Worm (Caenorhabditis elegans) whole organism, early embryonic: Measurements from ENCODE around the gene C23G10.7.

Experiments
- F13C5.2 ChIP-seq: sonication (generic microtip); optimal IDR thresholded peaks from 2 replicates; lab custom pipeline; 2017; ENCODE audit warnings: mild to moderate bottlenecking, missing genetic modification characterization, inconsistent platforms, missing compliant biosample characterization
- ama-1 ChIP-seq: fragments of 150-350 bp; optimal IDR thresholded peaks from 2 replicates; lab custom pipeline; 2014
- ceh-36 ChIP-seq: sonication (generic microtip); optimal IDR thresholded peaks from 2 replicates; lab custom pipeline; 2016; ENCODE audit warnings: missing genetic modification characterization, inconsistent platforms, missing compliant biosample characterization
- flt-1 ChIP-seq: fragments of 200-800 bp; sonication (Bioruptor generic); IDR thresholded peaks from 2 replicates; pipeline ENCODE4 v1.3.6; 2022; ENCODE audit warnings: missing genetic modification characterization, missing compliant biosample characterization
- pes-1 ChIP-seq: fragments of 200-800 bp; sonication (Bioruptor generic); IDR thresholded peaks from 2 replicates; pipeline ENCODE4 v1.3.6; 2022; ENCODE audit warnings: missing genetic modification reagents, missing genetic modification characterization, missing compliant biosample characterization

- TF ChIP-seq flt-1 (GFP tag; lab: Robert Waterston, UW) (no peak), pes-1 (GFP tag; lab: Robert Waterston, UW) (no peak), ama-1 (no peak), F13C5.2 (tag; lab: Kevin White, UChicago) (no peak), ceh-36 (no peak)
These were observed 43.6 kb downstream of the C23G10.7 start for ce11 chrIII:6154586-6154985.
